Worm (Caenorhabditis elegans) whole organism, young adult: Measurements from ENCODE around the gene lin-66.

Source experiments
- B0261.1 ChIP-seq: sonication (generic microtip); optimal IDR thresholded peaks from 2 replicates; lab custom pipeline; 2016; ENCODE audit warnings: mild to moderate bottlenecking, missing genetic modification characterization, moderate library complexity, missing compliant biosample characterization
- B0336.3 ChIP-seq: fragments of 200-800 bp; sonication (Bioruptor generic); IDR thresholded peaks from 2 replicates; pipeline ENCODE4 v1.3.6; 2022; ENCODE audit warnings: missing genetic modification characterization, missing compliant biosample characterization
- C17E4.6 ChIP-seq: fragments of 200-800 bp; sonication (Bioruptor generic); IDR thresholded peaks from 2 replicates; pipeline ENCODE4 v1.3.6; 2022; ENCODE audit warnings: missing genetic modification reagents, missing genetic modification characterization, missing compliant biosample characterization
- D2030.7 ChIP-seq: fragments of 200-800 bp; sonication (Bioruptor generic); IDR thresholded peaks from 2 replicates; pipeline ENCODE4 v1.3.6; 2022; ENCODE audit warnings: missing genetic modification reagents, missing genetic modification characterization, missing compliant biosample characterization
- F39B2.1 ChIP-seq: fragments of 200-800 bp; sonication (Bioruptor generic); IDR thresholded peaks from 2 replicates; pipeline ENCODE4 v1.3.6; 2022; ENCODE audit warnings: missing genetic modification reagents, missing genetic modification characterization, missing compliant biosample characterization
- F52B5.7 ChIP-seq: sonication (generic microtip); optimal IDR thresholded peaks from 2 replicates; lab custom pipeline; 2016; ENCODE audit warnings: mild to moderate bottlenecking, missing genetic modification characterization, missing compliant biosample characterization
- K12H6.12 ChIP-seq: fragments of 200-800 bp; sonication (Bioruptor generic); optimal IDR thresholded peaks from 2 replicates; lab custom pipeline; 2018; ENCODE audit warnings: mild to moderate bottlenecking, missing genetic modification characterization, missing compliant biosample characterization
- T26A5.8 ChIP-seq: sonication (generic microtip); optimal IDR thresholded peaks from 2 replicates; lab custom pipeline; 2016; ENCODE audit warnings: missing genetic modification characterization, missing compliant biosample characterization
- Y56A3A.18 ChIP-seq: fragments of 200-800 bp; sonication (Bioruptor generic); IDR thresholded peaks from 2 replicates; pipeline ENCODE4 v1.3.6; 2022; ENCODE audit warnings: missing genetic modification reagents, missing genetic modification characterization, missing compliant biosample characterization
- ZK185.1 ChIP-seq: sonication (generic microtip); optimal IDR thresholded peaks from 2 replicates; lab custom pipeline; 2016; ENCODE audit warnings: mild to moderate bottlenecking, missing genetic modification characterization, missing compliant biosample characterization; ENCODE audit not compliant: poor library complexity, severe bottlenecking
- ama-1 ChIP-seq, 3 experiments: fragments of 150-350 bp in 1 of 3; sonication (generic microtip) in 2 of 3; optimal IDR thresholded peaks; 2 replicates each; lab custom pipeline; 2014 to 2018; ENCODE audit warnings: missing biosample characterization in 2 of 3, missing genetic modification characterization in 2 of 3, missing genetic modification reagents in 2 of 3
- athp-1 ChIP-seq: sonication (generic microtip); optimal IDR thresholded peaks from 2 replicates; lab custom pipeline; 2017; ENCODE audit warnings: mild to moderate bottlenecking, missing genetic modification characterization, missing compliant biosample characterization
- attf-5 ChIP-seq: fragments of 200-800 bp; sonication (Bioruptor generic); optimal IDR thresholded peaks from 2 replicates; lab custom pipeline; 2018; ENCODE audit warnings: mild to moderate bottlenecking, missing genetic modification characterization, missing compliant biosample characterization
- attf-6 ChIP-seq: fragments of 200-800 bp; sonication (Bioruptor generic); IDR thresholded peaks from 2 replicates; pipeline ENCODE4 v1.3.6; 2022; ENCODE audit warnings: missing genetic modification reagents, missing genetic modification characterization, missing compliant biosample characterization
- cebp-1 ChIP-seq, 2 experiments: fragments of 200-800 bp in 1 of 2; sonication (Bioruptor generic) in 1 of 2; sonication (generic microtip) in 1 of 2; IDR thresholded peaks in 1 of 2; optimal IDR thresholded peaks in 1 of 2; 2 replicates each; pipeline versions ENCODE4 v1.3.6 to Lab custom; 2017 to 2022; ENCODE audit warnings: missing compliant biosample characterization in 2 of 2, missing genetic modification characterization in 2 of 2, mild to moderate bottlenecking in 1 of 2, missing genetic modification reagents in 1 of 2, moderate library complexity in 1 of 2
- ceh-100 ChIP-seq: fragments of 200-800 bp; sonication (Bioruptor generic); IDR thresholded peaks from 2 replicates; pipeline ENCODE4 v1.3.6; 2022; ENCODE audit warnings: missing genetic modification reagents, missing genetic modification characterization, missing compliant biosample characterization
- ceh-58 ChIP-seq: fragments of 200-800 bp; sonication (Bioruptor generic); IDR thresholded peaks from 2 replicates; pipeline ENCODE4 v1.3.6; 2022; ENCODE audit warnings: missing genetic modification characterization, missing compliant biosample characterization
- egl-44 ChIP-seq: fragments of 200-800 bp; sonication (Bioruptor generic); IDR thresholded peaks from 2 replicates; pipeline ENCODE4 v1.3.6; 2022; ENCODE audit warnings: missing genetic modification reagents, missing genetic modification characterization, missing compliant biosample characterization
- ets-4 ChIP-seq: fragments of 200-800 bp; sonication (Bioruptor generic); optimal IDR thresholded peaks from 2 replicates; lab custom pipeline; 2018; ENCODE audit warnings: mild to moderate bottlenecking, missing genetic modification characterization, missing compliant biosample characterization
- hlh-12 ChIP-seq: sonication (generic microtip); optimal IDR thresholded peaks from 2 replicates; lab custom pipeline; 2016; ENCODE audit warnings: missing genetic modification characterization, missing compliant biosample characterization
- hmg-1.2 ChIP-seq: fragments of 200-800 bp; sonication (Bioruptor generic); IDR thresholded peaks from 2 replicates; pipeline ENCODE4 v1.3.6; 2022; ENCODE audit warnings: missing genetic modification reagents, missing genetic modification characterization, missing compliant biosample characterization
- let-607 ChIP-seq, 2 experiments: fragments of 200-800 bp in 1 of 2; sonication (Bioruptor generic) in 1 of 2; sonication (generic microtip) in 1 of 2; optimal IDR thresholded peaks; 2 replicates each; lab custom pipeline; 2016 to 2018; ENCODE audit warnings: mild to moderate bottlenecking in 2 of 2, missing compliant biosample characterization in 2 of 2, missing genetic modification characterization in 2 of 2, moderate library complexity in 2 of 2, missing genotype in 1 of 2
- lin-35 ChIP-seq, 3 experiments: fragments of 150-350 bp in 2 of 3; sonication (generic microtip) in 1 of 3; optimal IDR thresholded peaks; 2 replicates each; lab custom pipeline; 2014 to 2018; ENCODE audit warnings: missing biosample characterization in 3 of 3, missing genetic modification characterization in 3 of 3, missing genetic modification reagents in 3 of 3
- lir-1 ChIP-seq: fragments of 200-800 bp; sonication (Bioruptor generic); conservative IDR thresholded peaks from 2 replicates; pipeline ENCODE4 v1.3.6; 2022; ENCODE audit warnings: missing genetic modification reagents, missing genetic modification characterization, missing compliant biosample characterization
- lsl-1 ChIP-seq: fragments of 200-800 bp; sonication (Bioruptor generic); optimal IDR thresholded peaks from 2 replicates; lab custom pipeline; 2018; ENCODE audit warnings: mild to moderate bottlenecking, missing genetic modification characterization, moderate library complexity, missing compliant biosample characterization
- madf-10 ChIP-seq: sonication (generic microtip); optimal IDR thresholded peaks from 2 replicates; lab custom pipeline; 2016; ENCODE audit warnings: mild to moderate bottlenecking, missing genetic modification characterization, missing compliant biosample characterization
- madf-8 ChIP-seq: fragments of 200-800 bp; sonication (Bioruptor generic); conservative IDR thresholded peaks from 2 replicates; pipeline ENCODE4 v1.3.6; 2022; ENCODE audit warnings: missing genetic modification reagents, missing genetic modification characterization, missing compliant biosample characterization
- nfya-2 ChIP-seq: fragments of 200-800 bp; sonication (Bioruptor generic); IDR thresholded peaks from 2 replicates; pipeline ENCODE4 v1.3.6; 2022; ENCODE audit warnings: missing genetic modification reagents, missing genetic modification characterization, missing compliant biosample characterization
- nfyb-1 ChIP-seq: fragments of 200-800 bp; sonication (Bioruptor generic); IDR thresholded peaks from 2 replicates; pipeline ENCODE4 v1.3.6; 2022; ENCODE audit warnings: missing genetic modification reagents, missing genetic modification characterization, missing compliant biosample characterization
- nhr-120 ChIP-seq: fragments of 200-800 bp; sonication (Bioruptor generic); IDR thresholded peaks from 2 replicates; pipeline ENCODE4 v1.3.6; 2022; ENCODE audit warnings: missing genetic modification characterization, missing compliant biosample characterization
- nhr-179 ChIP-seq: sonication (generic microtip); optimal IDR thresholded peaks from 2 replicates; lab custom pipeline; 2016; ENCODE audit warnings: mild to moderate bottlenecking, missing genetic modification characterization, missing compliant biosample characterization
- rpc-1 ChIP-seq, 2 experiments: fragments of 150-350 bp in 1 of 2; sonication (generic microtip) in 1 of 2; optimal IDR thresholded peaks; 2 replicates each; lab custom pipeline; 2014 to 2018; ENCODE audit warnings: missing biosample characterization in 1 of 2, missing genetic modification characterization in 1 of 2, missing genetic modification reagents in 1 of 2, missing genotype in 1 of 2
- snpc-3.4 ChIP-seq: sonication (generic microtip); optimal IDR thresholded peaks from 2 replicates; lab custom pipeline; 2017; ENCODE audit warnings: missing genetic modification characterization, mild to moderate bottlenecking, missing compliant biosample characterization, antibody characterized with exemption, moderate library complexity, missing genotype, missing genetic modification reagents
- somi-1 ChIP-seq: fragments of 200-800 bp; sonication (Bioruptor generic); optimal IDR thresholded peaks from 2 replicates; lab custom pipeline; 2018; ENCODE audit warnings: mild to moderate bottlenecking, missing genetic modification characterization, missing compliant biosample characterization
- tlf-1 ChIP-seq: fragments of 200-800 bp; sonication (Bioruptor generic); optimal IDR thresholded peaks from 2 replicates; lab custom pipeline; 2018; ENCODE audit warnings: mild to moderate bottlenecking, missing genetic modification characterization, missing compliant biosample characterization
- xnd-1 ChIP-seq: sonication (generic microtip); optimal IDR thresholded peaks from 2 replicates; lab custom pipeline; 2016; ENCODE audit warnings: missing genotype, missing genetic modification reagents, missing genetic modification characterization, missing compliant biosample characterization
- ztf-18 ChIP-seq: sonication (generic microtip); optimal IDR thresholded peaks from 2 replicates; lab custom pipeline; 2016; ENCODE audit warnings: missing genotype, mild to moderate bottlenecking, missing genetic modification characterization, missing compliant biosample characterization
- ztf-22 ChIP-seq: fragments of 200-800 bp; sonication (Bioruptor generic); optimal IDR thresholded peaks from 2 replicates; lab custom pipeline; 2018; ENCODE audit warnings: mild to moderate bottlenecking, missing genetic modification characterization, moderate library complexity, missing compliant biosample characterization
- ztf-25 ChIP-seq: fragments of 200-800 bp; sonication (Bioruptor generic); IDR thresholded peaks from 2 replicates; pipeline ENCODE4 v1.3.6; 2022; ENCODE audit warnings: missing genetic modification reagents, missing genetic modification characterization, missing compliant biosample characterization
- ztf-26 ChIP-seq: sonication (generic microtip); optimal IDR thresholded peaks from 2 replicates; lab custom pipeline; 2017; ENCODE audit warnings: missing genetic modification characterization, missing compliant biosample characterization
- ztf-6 ChIP-seq: fragments of 200-800 bp; sonication (Bioruptor generic); IDR thresholded peaks from 2 replicates; pipeline ENCODE4 v1.3.6; 2022; ENCODE audit warnings: missing genetic modification reagents, missing genetic modification characterization, missing compliant biosample characterization

Gene lin-66

DNA sequence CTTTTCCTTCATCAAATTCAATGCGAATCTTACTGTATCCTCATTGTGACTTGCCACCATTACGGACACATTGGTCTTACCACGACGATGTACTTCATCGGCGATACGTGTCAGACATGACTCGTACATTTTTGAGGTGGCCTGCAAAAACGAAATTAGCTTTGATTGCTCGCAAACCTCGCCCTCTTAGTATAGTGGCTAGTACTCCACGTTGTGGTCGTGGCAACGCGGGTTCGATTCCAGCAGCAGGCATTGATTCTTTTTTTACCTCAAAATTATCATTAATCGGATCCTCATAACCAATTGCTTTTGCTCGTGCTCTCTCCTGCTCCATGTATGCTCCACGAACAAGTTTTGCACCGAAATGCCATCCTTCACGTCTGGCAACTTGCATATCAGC lies 17.8 kb upstream of the lin-66 start (continued):
- TF ChIP-seq F52B5.7 (tag; lab: Kevin White, UChicago) = peak; percentile 39
- no peak for TF ChIP-seq egl-44 (GFP tag; lab: Robert Waterston, UW)
- TF ChIP-seq C17E4.6 (GFP tag; lab: Robert Waterston, UW) = no peak
- peak; percentile 63 for TF ChIP-seq ztf-18 (tag; lab: Kevin White, UChicago)
- TF ChIP-seq ama-1 (optimal IDR thresholded peaks at IDR 0.05; lab: Kevin White, UChicago) = no peak
- TF ChIP-seq ama-1 (GFP tag; optimal IDR thresholded peaks at IDR 0.05; lab: Kevin White, UChicago) = peak in 1 of 2 experiments; percentile 8
- 0 out of 2 replicates have a peak, but pooled peaks have one; percentile 11 for TF ChIP-seq madf-8 (GFP tag; lab: Robert Waterston, UW)
- peak; percentile 47 for TF ChIP-seq rpc-1 (optimal IDR thresholded peaks at IDR 0.05; lab: Kevin White, UChicago)
- peak; percentile 75 for TF ChIP-seq rpc-1 (tag; optimal IDR thresholded peaks at IDR 0.05; lab: Kevin White, UChicago)
- TF ChIP-seq xnd-1 (tag; lab: Kevin White, UChicago) = no peak

DNA sequence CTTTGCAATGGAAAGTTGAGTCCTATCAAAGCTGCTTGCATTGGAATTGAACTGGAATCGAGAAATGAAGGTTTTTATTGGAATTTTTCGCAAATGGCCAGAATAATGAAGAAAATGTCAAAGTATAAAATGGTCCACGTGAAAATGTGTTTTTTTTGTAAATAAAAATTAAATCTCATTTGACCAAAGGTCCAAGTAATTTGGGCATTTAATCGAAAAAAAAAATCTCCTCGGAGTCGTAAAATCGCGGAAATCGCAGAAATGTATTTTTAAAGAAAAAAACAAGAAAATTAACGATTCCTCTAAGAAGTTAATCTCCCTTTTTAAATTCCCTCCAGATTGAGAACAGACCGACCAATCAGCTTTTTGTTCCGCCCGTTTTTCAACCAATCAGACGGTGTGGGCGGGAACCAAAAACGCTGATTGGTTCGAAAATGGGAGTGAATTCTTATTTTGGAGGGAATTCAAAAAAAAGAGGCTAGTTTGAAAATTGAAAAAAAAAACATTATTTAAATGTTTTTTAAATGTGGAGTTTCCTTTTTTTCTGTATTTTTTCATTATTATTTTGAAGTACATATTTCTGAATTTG lies 11.2 kb upstream of the lin-66 start, which contains the start of gene prdh-1:
TSS of gene prdh-1 (minus strand) at position 51 of the 589 bp plus-strand sequence.
- TF ChIP-seq cebp-1 (GFP tag; IDR thresholded peaks at IDR 0.05; lab: Robert Waterston, UW) = no peak
- no peak for TF ChIP-seq cebp-1 (tag; optimal IDR thresholded peaks at IDR 0.05; lab: Kevin White, UChicago)
- TF ChIP-seq nfya-2 (GFP tag; lab: Robert Waterston, UW) = no peak
- TF ChIP-seq, all 124 proteins: peak for 0

ce11 chrIV:13877707-13878106 lies 10.2 kb upstream of the lin-66 start:
- TF ChIP-seq cebp-1 (GFP tag; IDR thresholded peaks at IDR 0.05; lab: Robert Waterston, UW) (no peak), cebp-1 (tag; optimal IDR thresholded peaks at IDR 0.05; lab: Kevin White, UChicago) (peak; percentile 44), B0336.3 (no peak), ztf-22 (GFP tag; lab: Kevin White, UChicago) (no peak), somi-1 (GFP tag; lab: Kevin White, UChicago) (no peak), T26A5.8 (tag; lab: Kevin White, UChicago) (no peak), lir-1 (no peak), attf-5 (GFP tag; lab: Kevin White, UChicago) (peak; percentile 21), ceh-100 (GFP tag; lab: Robert Waterston, UW) (no peak), snpc-3.4 (tag; lab: Kevin White, UChicago) (no peak), K12H6.12 (peak; percentile 2), tlf-1 (GFP tag; lab: Kevin White, UChicago) (no peak), Y56A3A.18 (GFP tag; lab: Robert Waterston, UW) (no peak), madf-10 (peak; percentile 95), let-607 (tag; optimal IDR thresholded peaks at IDR 0.05; lab: Kevin White, UChicago) (no peak), nhr-179 (tag; lab: Kevin White, UChicago) (no peak), ceh-58 (GFP tag; lab: Robert Waterston, UW) (no peak), B0261.1 (tag; lab: Kevin White, UChicago) (no peak), nfyb-1 (GFP tag; lab: Robert Waterston, UW) (no peak), attf-6 (GFP tag; lab: Robert Waterston, UW) (no peak), lin-35 (GFP tag; optimal IDR thresholded peaks at IDR 0.05; lab: Kevin White, UChicago) (no peak), lsl-1 (GFP tag; lab: Kevin White, UChicago) (no peak)
- TF ChIP-seq, all 124 proteins: peak for 4

ce11 chrIV:13878123-13878522 lies 9.8 kb upstream of the lin-66 start:
- TF ChIP-seq hmg-1.2 (GFP tag; lab: Robert Waterston, UW) = no peak
- TF ChIP-seq ets-4 (GFP tag; lab: Kevin White, UChicago) = no peak
- no peak for TF ChIP-seq ztf-6
- no peak for TF ChIP-seq F39B2.1 (GFP tag; lab: Robert Waterston, UW)
- TF ChIP-seq ZK185.1 (tag; lab: Kevin White, UChicago) = no peak
- TF ChIP-seq hlh-12 = no peak
- no peak for TF ChIP-seq ztf-25
- no peak for TF ChIP-seq ceh-100 (GFP tag; lab: Robert Waterston, UW)
- no peak for TF ChIP-seq ztf-26
- TF ChIP-seq D2030.7 (GFP tag; lab: Robert Waterston, UW) = no peak
- no peak for TF ChIP-seq athp-1
- no peak for TF ChIP-seq nhr-120
